Fruit fly (Drosophila melanogaster) whole organism, embryonic: Measurements from ENCODE around the gene Elp6.

Experiments
- Abd-B ChIP-seq: fragments of 200-800 bp; sonication (Bioruptor generic); optimal IDR thresholded peaks from 2 replicates; lab custom pipeline; 2018; ENCODE audit warnings: missing biosample characterization, mild to moderate bottlenecking, missing genetic modification characterization, moderate library complexity
- Atf-2 ChIP-seq: fragments of 200-800 bp; sonication (Bioruptor generic); optimal IDR thresholded peaks from 2 replicates; lab custom pipeline; 2016; ENCODE audit warnings: missing biosample characterization, missing genetic modification characterization
- BEAF-32 ChIP-seq: fragments of 200-800 bp; sonication (Bioruptor generic); optimal IDR thresholded peaks from 3 replicates; lab custom pipeline; 2017; ENCODE audit warnings: missing biosample characterization, missing genetic modification characterization, mild to moderate bottlenecking, moderate library complexity, missing genetic modification reagents
- Bgb ChIP-seq: fragments of 200-800 bp; sonication (Bioruptor generic); IDR thresholded peaks from 2 replicates; pipeline ENCODE4 v1.3.6; 2022; ENCODE audit warnings: missing biosample characterization, missing genetic modification characterization; ENCODE audit not compliant: partially characterized antibody
- CG12071 ChIP-seq: fragments of 200-800 bp; sonication (Bioruptor generic); optimal IDR thresholded peaks from 3 replicates; lab custom pipeline; 2018; ENCODE audit warnings: missing biosample characterization, mild to moderate bottlenecking, missing genetic modification characterization
- CG13123 ChIP-seq: fragments of 200-800 bp; sonication (Bioruptor generic); optimal IDR thresholded peaks from 2 replicates; lab custom pipeline; 2016; ENCODE audit warnings: missing biosample characterization, missing genetic modification characterization
- CG13775 ChIP-seq: fragments of 200-800 bp; sonication (Bioruptor generic); optimal IDR thresholded peaks from 3 replicates; lab custom pipeline; 2017; ENCODE audit warnings: missing biosample characterization, mild to moderate bottlenecking, missing genetic modification characterization
- CG15696 ChIP-seq: fragments of 200-800 bp; sonication (Bioruptor generic); optimal IDR thresholded peaks from 2 replicates; lab custom pipeline; 2019; ENCODE audit warnings: missing biosample characterization, mild to moderate bottlenecking, missing genetic modification characterization, moderate library complexity
- CG2678 ChIP-seq: fragments of 200-800 bp; sonication (Bioruptor generic); optimal IDR thresholded peaks from 3 replicates; lab custom pipeline; 2019; ENCODE audit warnings: missing biosample characterization, mild to moderate bottlenecking, missing genetic modification characterization, moderate library complexity
- CG30403 ChIP-seq: fragments of 200-800 bp; sonication (Bioruptor generic); optimal IDR thresholded peaks from 3 replicates; lab custom pipeline; 2016; ENCODE audit warnings: missing biosample characterization, missing genetic modification characterization
- CG42726 ChIP-seq: fragments of 200-800 bp; sonication (Bioruptor generic); IDR thresholded peaks from 2 replicates; pipeline ENCODE4 v1.3.6; 2022; ENCODE audit warnings: missing biosample characterization, missing genetic modification characterization; ENCODE audit not compliant: partially characterized antibody
- CG5245 ChIP-seq: fragments of 200-800 bp; sonication (Bioruptor generic); optimal IDR thresholded peaks from 3 replicates; lab custom pipeline; 2016; ENCODE audit warnings: missing biosample characterization, missing genetic modification characterization
- CG6791 ChIP-seq: fragments of 200-800 bp; sonication (Bioruptor generic); IDR thresholded peaks from 3 replicates; pipeline ENCODE4 v1.3.6; 2022; ENCODE audit warnings: missing biosample characterization, missing genetic modification characterization; ENCODE audit not compliant: partially characterized antibody
- CG7745 ChIP-seq: fragments of 200-800 bp; sonication (Bioruptor generic); optimal IDR thresholded peaks from 2 replicates; lab custom pipeline; 2018; ENCODE audit warnings: missing biosample characterization, mild to moderate bottlenecking, missing genetic modification characterization, moderate library complexity
- CG7963 ChIP-seq: fragments of 200-800 bp; sonication (Bioruptor generic); IDR thresholded peaks from 3 replicates; pipeline ENCODE4 v1.3.6; 2022; ENCODE audit warnings: missing biosample characterization, missing genetic modification characterization; ENCODE audit not compliant: partially characterized antibody
- CG9797 ChIP-seq: fragments of 200-800 bp; sonication (Bioruptor generic); optimal IDR thresholded peaks from 3 replicates; lab custom pipeline; 2018; ENCODE audit warnings: missing biosample characterization, mild to moderate bottlenecking, missing genetic modification characterization
- Dbx ChIP-seq: fragments of 200-800 bp; sonication (Bioruptor generic); IDR thresholded peaks from 3 replicates; pipeline ENCODE4 v1.3.6; 2022; ENCODE audit warnings: missing biosample characterization, missing genetic modification characterization
- Dp ChIP-seq: fragments of 200-800 bp; sonication (Bioruptor generic); optimal IDR thresholded peaks from 2 replicates; lab custom pipeline; 2018; ENCODE audit warnings: missing biosample characterization, mild to moderate bottlenecking, missing genetic modification characterization, moderate library complexity
- GATAe ChIP-seq: fragments of 200-800 bp; sonication (Bioruptor generic); conservative IDR thresholded peaks from 2 replicates; pipeline ENCODE4 v1.3.6; 2022; ENCODE audit warnings: missing biosample characterization, missing genetic modification characterization
- Hmr ChIP-seq: fragments of 200-800 bp; sonication (Bioruptor generic); optimal IDR thresholded peaks from 3 replicates; lab custom pipeline; 2017; ENCODE audit warnings: mild to moderate bottlenecking, missing biosample characterization, missing genetic modification reagents, missing genetic modification characterization
- Jarid2 ChIP-seq: fragments of 200-800 bp; sonication (Bioruptor generic); optimal IDR thresholded peaks from 3 replicates; lab custom pipeline; 2017; ENCODE audit warnings: mild to moderate bottlenecking, missing biosample characterization, missing genetic modification reagents, missing genetic modification characterization
- Med ChIP-seq: fragments of 200-800 bp; sonication (Bioruptor generic); peaks from one replicate; lab custom pipeline; 2016; ENCODE audit warnings: missing biosample characterization, missing genetic modification characterization, mild to moderate bottlenecking, inconsistent platforms, moderate library complexity
- Oaz ChIP-seq: fragments of 200-800 bp; sonication (Bioruptor generic); IDR thresholded peaks from 2 replicates; pipeline ENCODE4 v1.3.6; 2022; ENCODE audit warnings: missing biosample characterization, missing genetic modification characterization
- Optix ChIP-seq: fragments of 200-800 bp; sonication (Bioruptor generic); IDR thresholded peaks from 3 replicates; pipeline ENCODE4 v1.3.6; 2022; ENCODE audit warnings: missing biosample characterization, missing genetic modification characterization
- PHDP ChIP-seq: fragments of 200-800 bp; sonication (Bioruptor generic); optimal IDR thresholded peaks from 3 replicates; lab custom pipeline; 2018; ENCODE audit warnings: missing biosample characterization, mild to moderate bottlenecking, missing genetic modification characterization, moderate library complexity
- Rfx ChIP-seq: fragments of 200-800 bp; sonication (Bioruptor generic); IDR thresholded peaks from 2 replicates; pipeline ENCODE4 v1.3.6; 2022; ENCODE audit warnings: missing biosample characterization, missing genetic modification characterization
- Sry-δ ChIP-seq: fragments of 200-800 bp; sonication (Bioruptor generic); optimal IDR thresholded peaks from 2 replicates; lab custom pipeline; 2016; ENCODE audit warnings: missing biosample characterization, missing genetic modification characterization
- Stat92E ChIP-seq, 3 experiments: fragments of >200 bp in 2 of 3; fragments of 200-800 bp in 1 of 3; sonication (Bioruptor generic) in 1 of 3; optimal IDR thresholded peaks; 2 replicates each; lab custom pipeline; 2017 to 2019; ENCODE audit warnings: missing biosample characterization in 3 of 3, missing genetic modification characterization in 3 of 3, mild to moderate bottlenecking in 1 of 3, moderate library complexity in 1 of 3
- YL-1 ChIP-seq: fragments of 200-800 bp; sonication (Bioruptor generic); optimal IDR thresholded peaks from 3 replicates; lab custom pipeline; 2017; ENCODE audit warnings: missing biosample characterization, mild to moderate bottlenecking, missing genetic modification characterization
- abd-A ChIP-seq: fragments of 200-800 bp; sonication (Bioruptor generic); optimal IDR thresholded peaks from 3 replicates; lab custom pipeline; 2019; ENCODE audit warnings: missing biosample characterization, mild to moderate bottlenecking, missing genetic modification characterization, moderate library complexity
- cg ChIP-seq: fragments of 200-800 bp; sonication (Bioruptor generic); optimal IDR thresholded peaks from 3 replicates; lab custom pipeline; 2019; ENCODE audit warnings: missing biosample characterization, mild to moderate bottlenecking, missing genetic modification characterization, moderate library complexity
- chif ChIP-seq, 2 experiments: fragments of 200-800 bp; sonication (Bioruptor generic); optimal IDR thresholded peaks; 3 replicates each; lab custom pipeline; 2016; ENCODE audit warnings: missing biosample characterization in 2 of 2, missing genetic modification characterization in 2 of 2
- exex ChIP-seq: fragments of 200-800 bp; sonication (Bioruptor generic); optimal IDR thresholded peaks from 4 replicates; lab custom pipeline; 2018; ENCODE audit warnings: missing biosample characterization, mild to moderate bottlenecking, missing genetic modification characterization, moderate library complexity
- grn ChIP-seq: fragments of 200-800 bp; sonication (Bioruptor generic); optimal IDR thresholded peaks from 3 replicates; lab custom pipeline; 2017; ENCODE audit warnings: missing biosample characterization, missing genetic modification characterization
- hb ChIP-seq: fragments of 200-800 bp; sonication (Bioruptor generic); IDR thresholded peaks from 3 replicates; pipeline ENCODE4 v1.3.6; 2022; ENCODE audit warnings: missing biosample characterization, missing genetic modification characterization; ENCODE audit not compliant: partially characterized antibody
- hkb ChIP-seq, 2 experiments: fragments of 200-800 bp in 1 of 2; fragments of >200 bp in 1 of 2; sonication (Bioruptor generic) in 1 of 2; IDR thresholded peaks in 1 of 2; optimal IDR thresholded peaks in 1 of 2; 2 replicates each; pipeline versions ENCODE4 v1.3.6 to Lab custom; 2017 to 2022; ENCODE audit warnings: missing biosample characterization in 1 of 2, missing genetic modification characterization in 1 of 2
- jumu ChIP-seq: fragments of 200-800 bp; sonication (Bioruptor generic); optimal IDR thresholded peaks from 3 replicates; lab custom pipeline; 2016; ENCODE audit warnings: missing biosample characterization, missing genetic modification characterization
- kah ChIP-seq: fragments of 200-800 bp; sonication (Bioruptor generic); optimal IDR thresholded peaks from 2 replicates; lab custom pipeline; 2018; ENCODE audit warnings: missing biosample characterization, mild to moderate bottlenecking, missing genetic modification characterization
- ken ChIP-seq: fragments of 200-800 bp; sonication (Bioruptor generic); IDR thresholded peaks from 3 replicates; pipeline ENCODE4 v1.3.6; 2022; ENCODE audit warnings: missing biosample characterization, missing genetic modification characterization
- nerfin-2 ChIP-seq: fragments of 200-800 bp; sonication (Bioruptor generic); IDR thresholded peaks from 2 replicates; pipeline ENCODE4 v1.3.6; 2022; ENCODE audit warnings: missing biosample characterization, missing genetic modification characterization; ENCODE audit not compliant: partially characterized antibody
- nom ChIP-seq: fragments of 200-800 bp; sonication (Bioruptor generic); optimal IDR thresholded peaks from 2 replicates; lab custom pipeline; 2017; ENCODE audit warnings: missing biosample characterization, missing genetic modification characterization, mild to moderate bottlenecking, moderate library complexity, missing genetic modification reagents
- p53 ChIP-seq: fragments of 200-800 bp; sonication (Bioruptor generic); optimal IDR thresholded peaks from 2 replicates; lab custom pipeline; 2016; ENCODE audit warnings: missing biosample characterization, missing genetic modification characterization
- pb ChIP-seq: fragments of 200-800 bp; sonication (Bioruptor generic); optimal IDR thresholded peaks from 3 replicates; lab custom pipeline; 2016; ENCODE audit warnings: missing biosample characterization, missing genetic modification characterization
- pho ChIP-seq: fragments of 200-800 bp; sonication (Bioruptor generic); optimal IDR thresholded peaks from 2 replicates; lab custom pipeline; 2016; ENCODE audit warnings: missing biosample characterization, missing genetic modification characterization
- prd ChIP-seq, 3 experiments: fragments of >200 bp in 2 of 3; fragments of 200-800 bp in 1 of 3; sonication (Bioruptor generic) in 1 of 3; optimal IDR thresholded peaks in 2 of 3; IDR thresholded peaks in 1 of 3; 2 replicates in 2 of 3; 3 replicates in 1 of 3; pipeline versions ENCODE4 v1.3.6 to Lab custom; 2017 to 2022; ENCODE audit warnings: missing biosample characterization in 1 of 3, missing genetic modification characterization in 1 of 3
- row ChIP-seq: fragments of 200-800 bp; sonication (Bioruptor generic); IDR thresholded peaks from 3 replicates; pipeline ENCODE4 v1.3.6; 2022; ENCODE audit warnings: missing biosample characterization, missing genetic modification characterization
- sima ChIP-seq: fragments of 200-800 bp; sonication (Bioruptor generic); optimal IDR thresholded peaks from 2 replicates; lab custom pipeline; 2016; ENCODE audit warnings: missing biosample characterization, missing genetic modification characterization
- tin ChIP-seq: fragments of 200-800 bp; sonication (Bioruptor generic); optimal IDR thresholded peaks from 3 replicates; lab custom pipeline; 2016; ENCODE audit warnings: missing biosample characterization, missing genetic modification characterization

Gene Elp6

DNA sequence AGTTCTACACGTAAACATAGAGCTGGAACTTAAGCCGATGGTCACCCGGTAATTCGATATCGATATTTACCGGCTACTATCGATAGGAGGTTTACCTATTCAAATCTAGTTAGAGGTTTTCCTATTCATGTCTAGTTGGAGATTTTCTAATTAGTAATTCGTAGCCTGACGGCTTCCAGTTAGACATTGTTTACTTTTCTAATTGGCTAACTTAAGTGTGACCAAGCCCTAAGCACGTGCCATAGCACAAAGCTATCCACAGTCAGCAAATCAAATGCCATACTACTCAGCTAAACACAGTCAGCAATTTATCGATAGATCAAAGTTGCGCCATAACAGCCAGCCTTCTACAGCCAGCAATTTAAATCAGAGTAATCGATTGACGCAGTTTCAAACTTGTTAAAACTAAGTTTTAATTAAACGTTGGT is 36.3 kb upstream of the Elp6 start, which contains the start of gene Dpm3 (continued):
- TF ChIP-seq GATAe (GFP tag; lab: Robert Waterston, UW): no peak
- peak; percentile 43 for TF ChIP-seq CG15696 (tag; lab: Kevin White, UChicago)
- peak in 1 of 3 experiments; percentile 78 for TF ChIP-seq Stat92E (GFP tag; optimal IDR thresholded peaks at IDR 0.05; lab: Kevin White, UChicago)
- TF ChIP-seq Abd-B (GFP tag; lab: Kevin White, UChicago): peak; percentile 85
- TF ChIP-seq hb (GFP tag; lab: Robert Waterston, UW): peak; percentile 88
- peak; percentile 46 for TF ChIP-seq p53
- TF ChIP-seq tin (GFP tag; lab: Kevin White, UChicago): peak; percentile 27
- peak; percentile 84 for TF ChIP-seq CG42726 (GFP tag; lab: Robert Waterston, UW)
- TF ChIP-seq nerfin-2 (GFP tag; lab: Robert Waterston, UW): peak; percentile 80
- peak; percentile 38 for TF ChIP-seq CG13123 (GFP tag; lab: Kevin White, UChicago)
- peak; percentile 77 for TF ChIP-seq Med (GFP tag; lab: Kevin White, UChicago)
- no peak for TF ChIP-seq sima
- peak; percentile 17 for TF ChIP-seq PHDP (tag; lab: Kevin White, UChicago)
- no peak for TF ChIP-seq cg (GFP tag; lab: Kevin White, UChicago)
- TF ChIP-seq Rfx (GFP tag; lab: Robert Waterston, UW): peak; percentile 49
- peak; percentile 88 for TF ChIP-seq CG6791 (GFP tag; lab: Robert Waterston, UW)
- TF ChIP-seq CG5245 (GFP tag; lab: Kevin White, UChicago): no peak
- no peak for TF ChIP-seq nom (GFP tag; lab: Kevin White, UChicago)
- TF ChIP-seq grn: peak; percentile 34
- peak; percentile 97 for TF ChIP-seq Sry-δ (GFP tag; lab: Kevin White, UChicago)
- peak; percentile 6 for TF ChIP-seq jumu (GFP tag; lab: Kevin White, UChicago)
- no peak for TF ChIP-seq Optix (GFP tag; lab: Robert Waterston, UW)
- TF ChIP-seq BEAF-32 (GFP tag; lab: Kevin White, UChicago): peak; percentile 93
- TF ChIP-seq Hmr (GFP tag; lab: Kevin White, UChicago): peak; percentile 76
- peak; percentile 74 for TF ChIP-seq abd-A (tag; lab: Kevin White, UChicago)
- peak; percentile 62 for TF ChIP-seq hkb (optimal IDR thresholded peaks at IDR 0.05; lab: Kevin White, UChicago)
- TF ChIP-seq hkb (GFP tag; IDR thresholded peaks at IDR 0.05; lab: Robert Waterston, UW): no peak
- peak; percentile 92 for TF ChIP-seq Bgb (GFP tag; lab: Robert Waterston, UW)
- peak; percentile 15 for TF ChIP-seq exex
- TF ChIP-seq ken (GFP tag; lab: Robert Waterston, UW): peak; percentile 51; the same call in 1 of the 3 replicates
- peak; percentile 73; the same call in 2 of the 3 replicates for TF ChIP-seq CG7963
- peak; percentile 19 for TF ChIP-seq CG30403 (GFP tag; lab: Kevin White, UChicago)
- TF ChIP-seq CG2678: peak; percentile 18
- peak; percentile 30 for TF ChIP-seq CG13775 (GFP tag; lab: Kevin White, UChicago)
- no peak for TF ChIP-seq kah (GFP tag; lab: Kevin White, UChicago)
- peak; percentile 97 for TF ChIP-seq Dp
- peak; percentile 60 for TF ChIP-seq pho (GFP tag; lab: Kevin White, UChicago)
- peak; percentile 58 for TF ChIP-seq pb
- no peak for TF ChIP-seq Oaz (GFP tag; lab: Robert Waterston, UW)
- peak in 1 of 2 experiments; percentile 50 for TF ChIP-seq chif (GFP tag; optimal IDR thresholded peaks at IDR 0.05; lab: Kevin White, UChicago)
- no peak for TF ChIP-seq Jarid2 (GFP tag; lab: Kevin White, UChicago)
- TF ChIP-seq YL-1: peak; percentile 6
- peak; percentile 92 for TF ChIP-seq CG9797
- no peak for TF ChIP-seq CG12071 (GFP tag; lab: Kevin White, UChicago)
- TF ChIP-seq prd (optimal IDR thresholded peaks at IDR 0.05; lab: Kevin White, UChicago): no peak
- TF ChIP-seq prd (GFP tag; IDR thresholded peaks at IDR 0.05; lab: Robert Waterston, UW): peak; percentile 43; the same call in 2 of the 3 replicates
- 0 out of 3 replicates have a peak, but pooled peaks have one; percentile 38 for TF ChIP-seq Dbx (GFP tag; lab: Robert Waterston, UW)
- peak; percentile 37 for TF ChIP-seq Atf-2
- TF ChIP-seq CG7745 (tag; lab: Kevin White, UChicago): peak; percentile 9
- peak; percentile 60 for TF ChIP-seq row (GFP tag; lab: Robert Waterston, UW)
